Worm (Caenorhabditis elegans) whole organism, young adult: ENCODE data around the gene arrd-19.

Experiments
- F37B4.10 ChIP-seq: fragments of 200-800 bp; sonication (Bioruptor generic); IDR thresholded peaks from 2 replicates; pipeline ENCODE4 v1.3.6; 2022; ENCODE audit warnings: missing genetic modification characterization, missing compliant biosample characterization
- F39B2.1 ChIP-seq: fragments of 200-800 bp; sonication (Bioruptor generic); IDR thresholded peaks from 2 replicates; pipeline ENCODE4 v1.3.6; 2022; ENCODE audit warnings: missing genetic modification reagents, missing genetic modification characterization, missing compliant biosample characterization
- F52B5.7 ChIP-seq: sonication (generic microtip); optimal IDR thresholded peaks from 2 replicates; lab custom pipeline; 2016; ENCODE audit warnings: mild to moderate bottlenecking, missing genetic modification characterization, missing compliant biosample characterization
- K12H6.12 ChIP-seq: fragments of 200-800 bp; sonication (Bioruptor generic); optimal IDR thresholded peaks from 2 replicates; lab custom pipeline; 2018; ENCODE audit warnings: mild to moderate bottlenecking, missing genetic modification characterization, missing compliant biosample characterization
- T07F8.4 ChIP-seq: sonication (generic microtip); optimal IDR thresholded peaks from 2 replicates; lab custom pipeline; 2016; ENCODE audit warnings: mild to moderate bottlenecking, missing genetic modification characterization, moderate library complexity, missing compliant biosample characterization
- T26A5.8 ChIP-seq: sonication (generic microtip); optimal IDR thresholded peaks from 2 replicates; lab custom pipeline; 2016; ENCODE audit warnings: missing genetic modification characterization, missing compliant biosample characterization
- aptf-2 ChIP-seq: fragments of 200-800 bp; sonication (Bioruptor generic); conservative IDR thresholded peaks from 2 replicates; pipeline ENCODE4 v1.3.6; 2022; ENCODE audit warnings: missing genetic modification reagents, missing genetic modification characterization, missing compliant biosample characterization
- attf-6 ChIP-seq: fragments of 200-800 bp; sonication (Bioruptor generic); IDR thresholded peaks from 2 replicates; pipeline ENCODE4 v1.3.6; 2022; ENCODE audit warnings: missing genetic modification reagents, missing genetic modification characterization, missing compliant biosample characterization
- cebp-1 ChIP-seq, 2 experiments: fragments of 200-800 bp in 1 of 2; sonication (Bioruptor generic) in 1 of 2; sonication (generic microtip) in 1 of 2; IDR thresholded peaks in 1 of 2; optimal IDR thresholded peaks in 1 of 2; 2 replicates each; pipeline versions ENCODE4 v1.3.6 to Lab custom; 2017 to 2022; ENCODE audit warnings: missing compliant biosample characterization in 2 of 2, missing genetic modification characterization in 2 of 2, mild to moderate bottlenecking in 1 of 2, missing genetic modification reagents in 1 of 2, moderate library complexity in 1 of 2
- ceh-27 ChIP-seq: fragments of 200-800 bp; sonication (Bioruptor generic); optimal IDR thresholded peaks from 2 replicates; lab custom pipeline; 2018; ENCODE audit warnings: mild to moderate bottlenecking, missing genetic modification characterization, moderate library complexity, missing compliant biosample characterization
- ceh-40 ChIP-seq: fragments of 200-800 bp; sonication (Bioruptor generic); IDR thresholded peaks from 2 replicates; pipeline ENCODE4 v1.3.6; 2022; ENCODE audit warnings: missing genetic modification characterization, missing compliant biosample characterization
- dpff-1 ChIP-seq: sonication (generic microtip); optimal IDR thresholded peaks from 2 replicates; lab custom pipeline; 2017; ENCODE audit warnings: mild to moderate bottlenecking, missing genetic modification characterization, missing compliant biosample characterization
- ets-4 ChIP-seq: fragments of 200-800 bp; sonication (Bioruptor generic); optimal IDR thresholded peaks from 2 replicates; lab custom pipeline; 2018; ENCODE audit warnings: mild to moderate bottlenecking, missing genetic modification characterization, missing compliant biosample characterization
- hrde-1 ChIP-seq: sonication (generic microtip); optimal IDR thresholded peaks from 2 replicates; lab custom pipeline; 2016; ENCODE audit warnings: missing genetic modification characterization, mild to moderate bottlenecking, missing compliant biosample characterization, moderate library complexity, missing genotype, missing genetic modification reagents, borderline replicate concordance
- madf-3 ChIP-seq: fragments of 200-800 bp; sonication (Bioruptor generic); IDR thresholded peaks from 2 replicates; pipeline ENCODE4 v1.3.6; 2022; ENCODE audit warnings: missing genetic modification reagents, missing genetic modification characterization, missing compliant biosample characterization
- mes-4 ChIP-seq: sonication (generic microtip); optimal IDR thresholded peaks from 2 replicates; lab custom pipeline; 2016; ENCODE audit warnings: missing genotype, missing genetic modification characterization, missing compliant biosample characterization
- nfya-1 ChIP-seq: sonication (generic microtip); optimal IDR thresholded peaks from 2 replicates; lab custom pipeline; 2017; ENCODE audit warnings: antibody characterized with exemption, missing compliant biosample characterization, missing genetic modification characterization, borderline replicate concordance; ENCODE audit not compliant: insufficient read depth
- nhr-27 ChIP-seq: fragments of 200-800 bp; sonication (Bioruptor generic); optimal IDR thresholded peaks from 2 replicates; lab custom pipeline; 2018; ENCODE audit warnings: mild to moderate bottlenecking, missing genetic modification characterization, moderate library complexity, missing compliant biosample characterization
- rcor-1 ChIP-seq: fragments of 200-800 bp; sonication (Bioruptor generic); IDR thresholded peaks from 2 replicates; pipeline ENCODE4 v1.3.6; 2022; ENCODE audit warnings: missing genetic modification reagents, missing genetic modification characterization, missing compliant biosample characterization
- repo-1 ChIP-seq: sonication (generic microtip); optimal IDR thresholded peaks from 2 replicates; lab custom pipeline; 2017; ENCODE audit warnings: mild to moderate bottlenecking, missing genetic modification characterization, missing compliant biosample characterization
- rpc-1 ChIP-seq, 2 experiments: fragments of 150-350 bp in 1 of 2; sonication (generic microtip) in 1 of 2; optimal IDR thresholded peaks; 2 replicates each; lab custom pipeline; 2014 to 2018; ENCODE audit warnings: missing biosample characterization in 1 of 2, missing genetic modification characterization in 1 of 2, missing genetic modification reagents in 1 of 2, missing genotype in 1 of 2
- zfh-2 ChIP-seq: fragments of 200-800 bp; sonication (Bioruptor generic); conservative IDR thresholded peaks from 2 replicates; pipeline ENCODE4 v1.3.6; 2022; ENCODE audit warnings: missing genetic modification reagents, missing genetic modification characterization, missing compliant biosample characterization
- zim-3 ChIP-seq: sonication (generic microtip); optimal IDR thresholded peaks from 2 replicates; lab custom pipeline; 2017; ENCODE audit warnings: mild to moderate bottlenecking, missing genetic modification characterization, moderate library complexity, missing compliant biosample characterization
- ztf-26 ChIP-seq: sonication (generic microtip); optimal IDR thresholded peaks from 2 replicates; lab custom pipeline; 2017; ENCODE audit warnings: missing genetic modification characterization, missing compliant biosample characterization

The arrd-19 gene

DNA sequence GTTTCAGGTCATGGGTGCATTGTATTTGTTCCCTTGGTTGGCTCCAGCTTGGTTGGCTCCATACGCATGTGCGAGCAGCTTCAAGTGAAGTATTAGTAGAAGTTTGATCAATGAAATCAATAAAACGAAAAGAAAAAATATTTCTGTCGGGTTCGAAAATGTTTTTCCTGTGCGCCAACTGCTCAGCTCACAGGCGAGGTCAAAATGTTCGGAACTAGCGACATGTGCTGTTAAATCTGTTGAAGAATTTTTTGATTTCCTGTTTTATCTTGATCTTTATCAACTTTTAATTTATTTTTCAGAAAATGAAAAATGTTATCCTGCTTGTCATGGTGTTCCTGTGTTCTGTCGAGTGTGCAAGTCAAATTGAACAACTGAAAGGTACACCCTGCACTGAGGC, 33.8 kb downstream of the arrd-19 start, which contains the start of gene T28A11.25:
T28A11.25 (plus strand) TSS at position 301 of the 400 bp plus-strand sequence.
- TF ChIP-seq F52B5.7 (tag; lab: Kevin White, UChicago), result no peak
- TF ChIP-seq madf-3 (GFP tag; lab: Robert Waterston, UW), result 0 out of 2 replicates have a peak, but pooled peaks have one; percentile 28

DNA sequence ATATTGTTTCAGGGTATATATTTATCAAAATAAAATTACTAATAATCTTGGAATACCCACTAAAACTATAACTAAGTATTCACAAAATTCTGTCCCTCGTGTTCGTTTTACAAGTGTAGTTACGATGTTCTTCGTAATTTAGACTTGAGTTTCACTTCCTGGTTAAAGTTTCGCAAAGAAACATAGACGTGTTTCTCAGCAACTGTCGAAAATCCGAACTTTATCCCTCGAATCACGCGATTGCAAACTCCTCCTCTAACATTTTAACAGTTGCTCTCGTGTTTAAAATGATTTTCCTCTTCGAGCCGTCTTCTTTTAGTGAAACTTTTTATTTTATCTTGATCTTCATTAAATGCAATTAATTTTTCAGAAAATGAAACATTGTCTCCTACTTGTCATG, 35.3 kb downstream of the arrd-19 start, which contains the start of gene T28A11.2:
T28A11.2 (plus strand) TSS at position 371 of the 400 bp plus-strand sequence.
- TF ChIP-seq nhr-27 (no peak), hrde-1 (tag; lab: Kevin White, UChicago) (no peak), rcor-1 (GFP tag; lab: Robert Waterston, UW) (no peak), ztf-26 (tag; lab: Kevin White, UChicago) (no peak), cebp-1 (GFP tag; IDR thresholded peaks at IDR 0.05; lab: Robert Waterston, UW) (no peak), cebp-1 (tag; optimal IDR thresholded peaks at IDR 0.05; lab: Kevin White, UChicago) (no peak), attf-6 (GFP tag; lab: Robert Waterston, UW) (no peak), ceh-40 (no peak), mes-4 (tag; lab: Kevin White, UChicago) (no peak), F39B2.1 (GFP tag; lab: Robert Waterston, UW) (no peak)

DNA sequence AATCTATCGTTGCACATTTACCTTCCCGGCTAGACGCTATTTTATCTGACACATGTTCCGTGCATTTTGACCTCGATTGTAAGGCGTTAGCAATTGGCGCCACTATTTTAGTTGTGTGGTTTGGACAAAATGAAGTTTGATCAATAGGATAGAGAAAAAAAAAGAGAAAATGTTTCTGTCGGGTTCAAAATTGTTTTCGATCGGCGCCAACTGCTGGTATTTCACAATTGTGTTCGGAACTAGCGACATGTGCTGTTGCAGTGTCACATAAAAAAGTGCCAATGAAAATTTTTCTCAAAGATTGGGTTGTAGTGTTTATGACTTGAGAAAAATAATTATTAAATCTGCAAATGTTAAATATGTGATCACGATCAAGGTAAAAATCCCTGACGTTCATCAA, 36.2 kb downstream of the arrd-19 start:
- TF ChIP-seq aptf-2, result no peak
- no peak for TF ChIP-seq repo-1 (tag; lab: Kevin White, UChicago)

DNA sequence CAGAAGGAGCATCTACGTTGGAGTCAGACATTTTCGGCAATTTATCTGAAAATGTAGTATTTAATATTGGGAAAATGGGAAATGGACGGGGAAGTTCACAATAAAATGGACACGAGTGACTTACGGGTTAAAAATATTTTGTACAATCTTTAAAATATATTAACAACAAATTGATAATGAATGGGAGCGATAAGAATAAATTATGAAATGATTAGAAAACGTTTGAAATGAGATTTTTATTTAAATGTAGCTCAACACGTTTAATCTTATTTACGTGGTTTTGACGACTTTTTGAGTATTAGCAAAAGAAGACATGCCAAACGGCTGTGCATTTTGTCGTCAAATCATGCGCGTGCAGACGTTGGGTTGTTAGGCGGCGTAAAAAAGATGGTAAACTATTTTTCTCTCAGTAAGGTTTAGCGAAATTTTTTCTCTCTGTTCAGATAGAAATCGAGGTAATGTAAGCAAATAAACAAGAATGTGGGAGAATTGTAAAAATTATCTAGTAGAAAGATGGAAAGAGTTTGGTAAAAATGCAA, 37.1 kb downstream of the arrd-19 start, which contains the start of gene fbxa-64:
fbxa-64 (minus strand) TSS at position 51 of the 539 bp plus-strand sequence.
- TF ChIP-seq F52B5.7 (tag; lab: Kevin White, UChicago), result no peak
- no peak for TF ChIP-seq nfya-1 (tag; lab: Kevin White, UChicago)
- TF ChIP-seq mes-4 (tag; lab: Kevin White, UChicago), result no peak
- no peak for TF ChIP-seq T26A5.8 (tag; lab: Kevin White, UChicago)

DNA sequence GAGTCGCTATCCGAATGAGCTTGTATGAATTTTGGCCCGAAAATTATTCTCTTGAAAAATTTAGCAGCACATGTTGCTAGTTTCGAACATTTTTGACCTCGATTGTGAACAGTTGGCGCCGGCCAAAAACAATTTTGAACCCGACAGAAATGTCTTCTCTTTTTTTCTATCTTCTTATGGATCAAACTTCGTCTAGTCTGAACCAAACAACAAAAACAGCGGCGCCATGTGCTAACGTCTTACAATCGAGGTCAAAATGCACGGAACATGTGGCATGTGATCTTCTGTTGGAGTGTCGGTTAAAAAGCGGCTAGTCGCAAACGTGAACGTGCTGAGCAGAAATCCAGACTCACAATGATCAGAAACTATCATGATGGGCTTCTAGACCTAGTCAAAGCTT, 39.1 kb downstream of the arrd-19 start:
- peak; percentile 9 for TF ChIP-seq K12H6.12 (tag; lab: Kevin White, UChicago)
- no peak for TF ChIP-seq ceh-27

DNA sequence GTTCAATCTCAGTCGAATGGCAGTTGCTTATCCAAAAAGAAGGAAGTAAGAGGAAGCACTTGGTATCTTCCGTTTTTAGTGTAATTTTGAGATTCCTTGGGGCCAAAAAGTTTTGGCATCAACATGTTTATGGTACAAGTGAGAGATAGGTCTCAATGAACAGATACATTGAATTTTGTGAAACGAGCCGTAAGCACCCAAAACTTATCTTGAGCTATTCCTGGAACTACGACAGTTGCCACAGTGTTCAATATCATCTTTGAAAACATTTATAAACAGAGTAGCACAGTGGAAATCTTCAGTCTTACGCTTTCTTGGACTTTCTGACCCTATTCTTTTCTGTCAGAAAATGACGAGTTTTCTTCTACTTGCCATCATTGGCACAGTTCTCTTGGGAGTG, 40.3 kb downstream of the arrd-19 start, which contains the start of gene T28A11.3:
T28A11.3 (plus strand) TSS at position 301 of the 400 bp plus-strand sequence.
- TF ChIP-seq K12H6.12 (tag; lab: Kevin White, UChicago) (no peak), zfh-2 (GFP tag; lab: Robert Waterston, UW) (no peak)

DNA sequence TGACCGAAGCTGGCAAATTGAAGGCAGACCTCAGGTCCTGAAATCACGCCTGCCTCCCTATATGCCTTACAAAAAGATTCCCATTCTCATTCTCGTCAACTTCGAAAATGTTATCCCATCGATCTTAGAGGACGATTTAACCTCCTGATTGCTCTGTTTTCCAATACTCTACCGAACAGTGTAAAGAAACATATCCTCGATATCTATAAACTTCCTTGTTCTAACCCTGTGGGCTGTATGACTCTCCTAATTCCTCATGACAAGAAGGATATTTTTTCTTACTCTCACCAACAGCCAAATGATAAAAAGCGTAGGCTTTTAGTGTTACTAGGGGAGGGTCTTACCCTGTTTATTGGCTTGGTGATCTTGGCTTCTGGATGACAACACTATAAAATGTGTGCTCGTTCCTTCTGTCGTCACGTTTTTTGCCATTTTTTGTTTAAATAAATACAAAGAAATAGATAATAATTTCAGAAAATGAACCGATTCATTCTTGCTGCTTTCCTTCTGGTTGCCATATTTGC, 41.7 kb downstream of the arrd-19 start, which contains the start of gene T28A11.4:
T28A11.4 (plus strand) TSS at position 474 of the 524 bp plus-strand sequence.
- TF ChIP-seq dpff-1 (tag; lab: Kevin White, UChicago) (no peak), zim-3 (tag; lab: Kevin White, UChicago) (no peak), T07F8.4 (no peak), ets-4 (no peak), aptf-2 (no peak)

DNA sequence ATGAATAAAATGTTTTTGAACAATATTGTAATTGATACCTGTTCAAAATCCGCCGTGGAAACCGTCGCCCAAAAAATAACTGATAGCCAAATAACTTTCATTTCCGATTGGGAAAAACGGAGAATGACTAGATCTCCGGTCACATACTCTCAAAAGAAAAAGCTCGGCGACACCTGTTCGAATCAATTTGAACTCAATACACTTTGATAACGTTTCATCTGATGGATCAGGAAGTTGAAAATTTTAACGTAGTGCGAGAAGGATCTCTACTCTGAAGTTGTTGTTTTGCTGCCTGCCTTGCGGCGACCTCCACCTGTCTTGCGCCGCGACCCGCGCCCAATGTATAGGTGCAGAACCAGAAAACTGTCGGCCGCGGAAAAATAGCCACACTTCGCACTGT, 42.2 kb downstream of the arrd-19 start, which contains the start of gene T28A11.20:
T28A11.20 (minus strand) TSS at position 101 of the 400 bp plus-strand sequence.
- TF ChIP-seq rpc-1 (optimal IDR thresholded peaks at IDR 0.05; lab: Kevin White, UChicago) (no peak), rpc-1 (tag; optimal IDR thresholded peaks at IDR 0.05; lab: Kevin White, UChicago) (no peak), F37B4.10 (no peak)
